Worm (Caenorhabditis elegans) whole organism, L4 larva: Measurements from ENCODE around the gene nlp-17.
"Not testable (repeated sequence)": the region's sequence is repeated elsewhere in the genome, so short reads cannot be mapped to it uniquely, and the experiment has no call there.

Source experiments
- F26F4.8 ChIP-seq: fragments of 200-800 bp; sonication (Bioruptor generic); conservative IDR thresholded peaks from 2 replicates; pipeline ENCODE4 v1.3.6; 2022; ENCODE audit warnings: missing genetic modification characterization, missing compliant biosample characterization
- T20F7.1 ChIP-seq: fragments of 200-800 bp; sonication (Bioruptor generic); optimal IDR thresholded peaks from 2 replicates; lab custom pipeline; 2018; ENCODE audit warnings: mild to moderate bottlenecking, missing genetic modification characterization, missing compliant biosample characterization
- Y105C5A.15 ChIP-seq: fragments of 200-800 bp; sonication (Bioruptor generic); IDR thresholded peaks from 2 replicates; pipeline ENCODE4 v1.3.6; 2022; ENCODE audit warnings: missing genetic modification characterization, missing compliant biosample characterization
- aha-1 ChIP-seq: fragments of 150-350 bp; peaks from one replicate; lab custom pipeline; 2014; ENCODE audit warnings: missing biosample characterization, missing genetic modification characterization
- ceh-20 ChIP-seq: fragments of 200-800 bp; sonication (Bioruptor generic); IDR thresholded peaks from 2 replicates; pipeline ENCODE4 v1.3.6; 2022; ENCODE audit warnings: missing genetic modification reagents, missing genetic modification characterization, missing compliant biosample characterization
- ceh-28 ChIP-seq: fragments of 150-350 bp; optimal IDR thresholded peaks from 2 replicates; lab custom pipeline; 2014; ENCODE audit warnings: missing biosample characterization, missing genetic modification reagents, missing genetic modification characterization
- ceh-62 ChIP-seq: sonication (generic microtip); optimal IDR thresholded peaks from 2 replicates; lab custom pipeline; 2017; ENCODE audit warnings: missing biosample characterization, missing genetic modification characterization
- ctbp-1 ChIP-seq: fragments of 200-800 bp; sonication (Bioruptor generic); IDR thresholded peaks from 2 replicates; pipeline ENCODE4 v1.3.6; 2022; ENCODE audit warnings: missing genetic modification reagents, missing genetic modification characterization, missing compliant biosample characterization
- daf-16 ChIP-seq, 3 experiments: sonication (generic microtip); optimal IDR thresholded peaks; 2 replicates each; lab custom pipeline; 2016 to 2017; ENCODE audit warnings: missing genetic modification characterization in 3 of 3, missing genetic modification reagents in 3 of 3, mild to moderate bottlenecking in 2 of 3, missing compliant biosample characterization in 2 of 3, missing biosample characterization in 1 of 3, moderate library complexity in 1 of 3
- dve-1 ChIP-seq: sonication (generic microtip); optimal IDR thresholded peaks from 2 replicates; lab custom pipeline; 2017; ENCODE audit warnings: antibody characterized with exemption, mild to moderate bottlenecking, missing genetic modification characterization, missing compliant biosample characterization; ENCODE audit not compliant: insufficient read depth
- egl-27 ChIP-seq: sonication (generic microtip); optimal IDR thresholded peaks from 3 replicates; lab custom pipeline; 2017; ENCODE audit warnings: missing biosample characterization, missing genetic modification reagents, missing genetic modification characterization
- egl-43 ChIP-seq: fragments of 200-800 bp; sonication (Bioruptor generic); IDR thresholded peaks from 2 replicates; pipeline ENCODE4 v1.3.6; 2022; ENCODE audit warnings: missing genetic modification reagents, missing genetic modification characterization, missing compliant biosample characterization
- lim-7 ChIP-seq: fragments of 200-800 bp; sonication (Bioruptor generic); IDR thresholded peaks from 2 replicates; pipeline ENCODE4 v1.3.6; 2022; ENCODE audit warnings: missing genetic modification characterization, missing compliant biosample characterization
- lin-15B ChIP-seq: fragments of 150-350 bp; sonication (generic microtip); optimal IDR thresholded peaks from 3 replicates; lab custom pipeline; 2014; ENCODE audit warnings: missing biosample characterization, missing genetic modification characterization
- lin-38 ChIP-seq: fragments of 200-800 bp; sonication (Bioruptor generic); IDR thresholded peaks from 2 replicates; pipeline ENCODE4 v1.3.6; 2022; ENCODE audit warnings: missing genetic modification reagents, missing genetic modification characterization, missing compliant biosample characterization
- mdt-29 ChIP-seq: fragments of 200-800 bp; sonication (Bioruptor generic); IDR thresholded peaks from 2 replicates; pipeline ENCODE4 v1.3.6; 2022; ENCODE audit warnings: missing genetic modification reagents, missing genetic modification characterization, missing compliant biosample characterization
- mes-2 ChIP-seq: sonication (generic microtip); optimal IDR thresholded peaks from 2 replicates; lab custom pipeline; 2016; ENCODE audit warnings: missing genotype, mild to moderate bottlenecking, missing genetic modification characterization, missing compliant biosample characterization; ENCODE audit not compliant: poor library complexity, severe bottlenecking
- mxl-3 ChIP-seq: fragments of 200-800 bp; sonication (Bioruptor generic); optimal IDR thresholded peaks from 2 replicates; lab custom pipeline; 2018; ENCODE audit warnings: mild to moderate bottlenecking, missing genetic modification characterization, missing compliant biosample characterization
- nhr-28 ChIP-seq: fragments of 150-350 bp; optimal IDR thresholded peaks from 2 replicates; lab custom pipeline; 2014; ENCODE audit warnings: missing biosample characterization, missing genetic modification characterization
- pha-4 ChIP-seq, 2 experiments: fragments of 150-350 bp in 1 of 2; fragments of 200-800 bp in 1 of 2; sonication (Bioruptor generic) in 1 of 2; IDR thresholded peaks in 1 of 2; optimal IDR thresholded peaks in 1 of 2; 2 replicates each; pipeline versions ENCODE4 v1.3.6 to Lab custom; 2014 to 2022; ENCODE audit warnings: missing genetic modification characterization in 2 of 2, missing genetic modification reagents in 2 of 2, missing biosample characterization in 1 of 2, missing compliant biosample characterization in 1 of 2
- pqm-1 ChIP-seq: sonication (generic microtip); optimal IDR thresholded peaks from 2 replicates; lab custom pipeline; 2017; ENCODE audit warnings: missing biosample characterization, missing genetic modification characterization
- sdz-12 ChIP-seq: fragments of 200-800 bp; sonication (Bioruptor generic); optimal IDR thresholded peaks from 2 replicates; lab custom pipeline; 2018; ENCODE audit warnings: mild to moderate bottlenecking, missing genetic modification characterization, missing compliant biosample characterization
- snpc-1.2 ChIP-seq: fragments of 200-800 bp; sonication (Bioruptor generic); IDR thresholded peaks from 2 replicates; pipeline ENCODE4 v1.3.6; 2022; ENCODE audit warnings: missing genetic modification reagents, missing genetic modification characterization, missing compliant biosample characterization
- snpc-4 ChIP-seq: fragments of 150-350 bp; optimal IDR thresholded peaks from 2 replicates; lab custom pipeline; 2014; ENCODE audit warnings: missing biosample characterization, missing genetic modification characterization
- unc-130 ChIP-seq: sonication (generic microtip); optimal IDR thresholded peaks from 2 replicates; lab custom pipeline; 2016; ENCODE audit warnings: missing genetic modification reagents, missing genetic modification characterization, missing compliant biosample characterization
- unc-62 ChIP-seq, 3 experiments: fragments of 150-350 bp in 1 of 3; sonication (generic microtip); optimal IDR thresholded peaks in 2 of 3; peaks in 1 of 3; 1 replicate in 1 of 3; 2 replicates in 2 of 3; lab custom pipeline; 2014 to 2017; ENCODE audit warnings: missing biosample characterization in 3 of 3, missing genetic modification characterization in 3 of 3, missing genetic modification reagents in 3 of 3, missing genotype in 1 of 3
- zag-1 ChIP-seq: fragments of 150-350 bp; optimal IDR thresholded peaks from 2 replicates; lab custom pipeline; 2014; ENCODE audit warnings: missing biosample characterization, missing genetic modification characterization
- zfp-2 ChIP-seq: sonication (generic microtip); optimal IDR thresholded peaks from 2 replicates; lab custom pipeline; 2016; ENCODE audit warnings: mild to moderate bottlenecking, missing genetic modification characterization, missing compliant biosample characterization
- zip-2 ChIP-seq: fragments of 150-350 bp; optimal IDR thresholded peaks from 2 replicates; lab custom pipeline; 2014; ENCODE audit warnings: missing biosample characterization, missing genetic modification characterization

The nlp-17 gene

DNA sequence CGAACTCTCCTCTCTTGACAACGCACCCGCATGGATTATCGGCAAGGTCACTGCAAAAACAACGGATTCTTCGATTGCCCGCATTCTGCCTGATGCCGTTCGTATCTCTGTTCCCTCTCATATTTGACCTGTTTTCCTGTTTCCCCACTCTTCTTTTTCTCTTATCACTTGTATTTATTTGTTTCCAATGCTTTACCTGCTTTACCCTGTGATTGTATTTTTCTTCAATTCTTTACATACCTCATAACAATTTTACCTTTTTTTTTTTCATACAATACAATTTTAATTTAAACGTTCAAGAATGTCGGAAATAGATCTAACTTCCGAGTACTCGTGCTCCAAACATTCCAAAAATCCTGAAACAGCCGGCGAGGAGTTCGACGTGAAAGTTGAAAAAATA is 3.4 kb upstream of the nlp-17 start, which contains the start of gene afmd-2:
Gene afmd-2 (plus strand): TSS at position 301 of the 400 bp plus-strand sequence.
- TF ChIP-seq unc-62 (GFP tag; optimal IDR thresholded peaks at IDR 0.05 in 1 of 2; lab: Kevin White, UChicago) (no peak), unc-62 (tag; optimal IDR thresholded peaks at IDR 0.05; lab: Kevin White, UChicago) (no peak), egl-27 (tag; lab: Kevin White, UChicago) (no peak), daf-16 (GFP tag; optimal IDR thresholded peaks at IDR 0.05; lab: Kevin White, UChicago) (no peak), daf-16 (tag; optimal IDR thresholded peaks at IDR 0.05; lab: Kevin White, UChicago) (peak; percentile 70), zag-1 (tag; lab: Kevin White, UChicago) (no peak), zfp-2 (tag; lab: Kevin White, UChicago) (no peak), mxl-3 (GFP tag; lab: Kevin White, UChicago) (peak; percentile 16), Y105C5A.15 (GFP tag; lab: Robert Waterston, UW) (no peak), zip-2 (tag; lab: Kevin White, UChicago) (no peak), F26F4.8 (GFP tag; lab: Robert Waterston, UW) (no peak), dve-1 (tag; lab: Kevin White, UChicago) (no peak), pha-4 (GFP tag; IDR thresholded peaks at IDR 0.05; lab: Robert Waterston, UW) (no peak), pha-4 (tag; optimal IDR thresholded peaks at IDR 0.05; lab: Kevin White, UChicago) (no peak), nhr-28 (tag; lab: Kevin White, UChicago) (peak; percentile 37), lim-7 (no peak), pqm-1 (no peak), aha-1 (tag; lab: Kevin White, UChicago) (peak; percentile 48), ceh-20 (GFP tag; lab: Robert Waterston, UW) (no peak), ceh-28 (tag; lab: Kevin White, UChicago) (no peak)

DNA sequence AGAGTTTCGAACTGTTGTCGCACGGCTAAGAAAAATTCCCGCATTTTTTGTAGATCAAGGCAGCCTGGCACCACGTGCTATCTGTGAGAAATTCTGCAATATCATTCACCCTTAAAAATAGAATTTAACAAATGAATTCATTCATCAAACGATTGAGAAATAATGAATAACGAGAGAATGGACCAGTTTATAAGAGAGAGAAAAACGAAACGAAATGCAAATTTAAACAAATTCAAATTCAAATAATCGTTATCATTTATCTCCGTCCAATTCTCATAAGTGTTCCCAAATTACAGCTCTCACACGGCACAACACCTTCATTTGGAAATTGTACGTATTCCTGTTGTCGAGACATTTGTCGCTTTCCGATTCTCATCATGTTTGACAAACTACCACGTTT is 418 bp downstream of the nlp-17 start, which contains the start of gene seld-1:
Gene seld-1 (plus strand): TSS at position 301 of the 400 bp plus-strand sequence.
- peak in 1 of 2 experiments; percentile 47 for TF ChIP-seq unc-62 (GFP tag; optimal IDR thresholded peaks at IDR 0.05 in 1 of 2; lab: Kevin White, UChicago)
- no peak for TF ChIP-seq unc-62 (tag; optimal IDR thresholded peaks at IDR 0.05; lab: Kevin White, UChicago)
- no peak for TF ChIP-seq dve-1 (tag; lab: Kevin White, UChicago)
- TF ChIP-seq lin-15B, result no peak

DNA sequence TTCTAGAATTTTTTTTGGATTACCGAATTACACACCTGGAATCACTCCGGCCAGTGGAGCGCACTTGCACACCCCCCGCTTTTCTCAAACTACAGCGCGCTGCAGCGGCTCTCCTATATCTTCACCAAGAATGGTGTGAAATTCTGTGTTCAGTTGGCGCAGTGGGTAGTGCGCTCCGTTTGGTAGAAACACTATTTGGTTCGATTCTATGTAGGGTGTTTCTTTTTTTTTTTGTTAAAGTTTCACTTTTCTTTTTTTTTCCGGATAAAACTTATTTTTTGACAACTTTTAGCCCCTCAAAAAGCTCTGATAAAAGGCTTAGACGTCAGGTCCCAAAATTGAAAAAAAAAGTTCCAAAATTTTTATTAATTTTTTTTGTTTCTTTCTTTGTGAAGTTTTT is 1.5 kb downstream of the nlp-17 start:
- 0 out of 2 replicates have a peak, but pooled peaks have one; percentile 30 for TF ChIP-seq lim-7
- peak; percentile 47; the same call in 1 of the 2 replicates for TF ChIP-seq snpc-1.2
- TF ChIP-seq egl-43 (GFP tag; lab: Robert Waterston, UW), result 0 out of 2 replicates have a peak, but pooled peaks have one; percentile 10
- 0 out of 2 replicates have a peak, but pooled peaks have one; percentile 11 for TF ChIP-seq ctbp-1 (GFP tag; lab: Robert Waterston, UW)
- TF ChIP-seq pha-4 (GFP tag; IDR thresholded peaks at IDR 0.05; lab: Robert Waterston, UW), result peak; percentile 36; the same call in 1 of the 2 replicates
- TF ChIP-seq pha-4 (tag; optimal IDR thresholded peaks at IDR 0.05; lab: Kevin White, UChicago), result not testable (repeated sequence)
- TF ChIP-seq lin-38, result peak; percentile 56
- TF ChIP-seq, all 104 proteins: peak for 6; not testable (repeated sequence) for 98

DNA sequence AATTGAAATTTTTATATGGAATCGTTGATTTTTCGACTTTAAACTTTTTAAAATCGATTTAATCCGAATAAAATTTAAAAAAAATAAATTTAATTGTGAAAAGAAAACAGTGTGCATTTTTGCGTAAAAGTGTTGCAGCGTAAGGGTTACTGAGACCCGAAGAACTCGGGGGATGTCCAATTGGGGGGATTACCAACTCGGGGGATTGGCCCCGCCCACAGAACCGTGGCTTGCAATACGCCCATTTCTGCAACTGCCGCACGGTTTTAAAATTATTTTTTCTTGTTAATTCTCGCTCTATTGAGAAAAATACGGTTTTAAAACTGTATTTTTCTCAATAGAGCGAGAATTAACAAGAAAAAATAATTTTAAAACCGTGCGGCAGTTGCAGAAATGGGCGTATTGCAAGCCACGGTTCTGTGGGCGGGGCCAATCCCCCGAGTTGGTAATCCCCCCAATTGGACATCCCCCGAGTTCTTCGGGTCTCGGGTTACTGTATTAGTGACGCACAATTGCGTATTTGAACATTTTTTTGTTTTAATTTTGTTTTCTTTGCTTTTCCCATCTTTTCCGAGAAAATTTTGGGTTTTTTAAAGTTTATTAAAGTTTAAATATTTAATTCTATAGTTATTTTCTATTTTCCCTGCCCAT is 2.1 kb downstream of the nlp-17 start:
- peak; percentile 36 for TF ChIP-seq unc-130 (GFP tag; lab: Kevin White, UChicago)
- peak; percentile 13 for TF ChIP-seq mes-2 (tag; lab: Kevin White, UChicago)

DNA sequence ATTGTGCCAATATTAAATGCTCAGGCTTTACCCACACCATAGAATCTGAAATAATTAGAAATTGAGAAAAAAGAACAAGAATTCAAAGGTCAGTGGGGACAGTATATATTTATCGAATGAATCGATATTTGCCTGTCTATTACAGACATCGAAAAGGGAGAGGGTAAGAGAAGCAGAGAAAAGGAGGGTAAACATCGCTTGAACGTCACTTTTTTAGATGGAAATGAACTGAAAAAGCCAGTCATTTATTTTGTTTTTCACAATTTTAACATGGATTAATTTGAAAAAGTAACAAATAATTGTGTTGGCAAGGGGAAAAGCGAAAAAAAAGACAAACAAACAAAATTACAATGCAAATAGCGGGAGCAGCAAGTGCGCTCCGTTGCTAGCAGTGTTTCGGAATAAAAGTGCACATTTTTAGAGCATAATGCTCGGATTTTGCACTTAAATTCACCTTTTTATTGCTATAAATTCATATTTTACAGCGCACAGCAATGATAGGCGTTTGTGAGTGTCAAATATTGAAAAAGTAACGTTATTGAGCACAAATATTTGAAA is 2.7 kb downstream of the nlp-17 start, which contains the start of gene tbc-9:
Gene tbc-9 (minus strand): TSS at position 51 of the 558 bp plus-strand sequence.
- no peak for TF ChIP-seq sdz-12 (GFP tag; lab: Kevin White, UChicago)
- TF ChIP-seq mes-2 (tag; lab: Kevin White, UChicago), result peak; percentile 6
- no peak for TF ChIP-seq lin-38
- no peak for TF ChIP-seq T20F7.1 (GFP tag; lab: Kevin White, UChicago)
- no peak for TF ChIP-seq ceh-62
- no peak for TF ChIP-seq snpc-4
- TF ChIP-seq egl-43 (GFP tag; lab: Robert Waterston, UW), result no peak
- TF ChIP-seq ceh-28 (tag; lab: Kevin White, UChicago), result no peak
- TF ChIP-seq zfp-2 (tag; lab: Kevin White, UChicago), result no peak
- TF ChIP-seq daf-16 (GFP tag; optimal IDR thresholded peaks at IDR 0.05; lab: Kevin White, UChicago), result no peak
- peak; percentile 57 for TF ChIP-seq daf-16 (tag; optimal IDR thresholded peaks at IDR 0.05; lab: Kevin White, UChicago)
- no peak for TF ChIP-seq pha-4 (GFP tag; IDR thresholded peaks at IDR 0.05; lab: Robert Waterston, UW)
- TF ChIP-seq pha-4 (tag; optimal IDR thresholded peaks at IDR 0.05; lab: Kevin White, UChicago), result peak; percentile 51
- TF ChIP-seq mdt-29 (GFP tag; lab: Robert Waterston, UW), result no peak
